Worm (Caenorhabditis elegans): ENCODE measurements around the gene C07G3.15.

- no peak for TF ChIP-seq efl-1 (GFP tag; optimal IDR thresholded peaks at IDR 0.05)
- TF ChIP-seq nhr-90 (tag; optimal IDR thresholded peaks at IDR 0.05), result no peak
- TF ChIP-seq ekl-4 (GFP tag; IDR thresholded peaks at IDR 0.05), result no peak
- no peak for TF ChIP-seq ztf-18 (tag; optimal IDR thresholded peaks at IDR 0.05)
- TF ChIP-seq ets-4 (GFP tag; optimal IDR thresholded peaks at IDR 0.05), result no peak
- no peak for TF ChIP-seq B0019.2 (GFP tag; conservative IDR thresholded peaks at IDR 0.05)
- no peak for TF ChIP-seq F49E8.2 (tag; optimal IDR thresholded peaks at IDR 0.05; ENCODE audit: insufficient read depth)
- TF ChIP-seq Y56A3A.18 (GFP tag; IDR thresholded peaks at IDR 0.05), result no peak
These were observed 45.1 kb downstream of the C07G3.15 start for ce11 chrV:3451646-3452045.

Measured in whole organism, young adult.